Worm (Caenorhabditis elegans) whole organism, late embryonic: Measurements from ENCODE around the gene rips-1.
A peak's percentile ranks its signal among the peaks of the same experiment; 100 is the strongest.

Experiments
- C38D4.7 ChIP-seq: fragments of 200-800 bp; sonication (Bioruptor generic); optimal IDR thresholded peaks from 2 replicates; lab custom pipeline; 2018; ENCODE audit warnings: mild to moderate bottlenecking, missing genetic modification characterization, moderate library complexity, missing compliant biosample characterization
- K09A11.1 ChIP-seq: sonication (generic microtip); optimal IDR thresholded peaks from 2 replicates; lab custom pipeline; 2017; ENCODE audit warnings: antibody characterized with exemption, mild to moderate bottlenecking, missing genetic modification characterization, missing compliant biosample characterization; ENCODE audit not compliant: insufficient read depth
- Y22D7AL.16 ChIP-seq: sonication (generic microtip); optimal IDR thresholded peaks from 2 replicates; lab custom pipeline; 2016; ENCODE audit warnings: missing genetic modification characterization, missing compliant biosample characterization
- ceh-14 ChIP-seq: sonication (generic microtip); optimal IDR thresholded peaks from 2 replicates; lab custom pipeline; 2016; ENCODE audit warnings: missing genotype, missing genetic modification characterization, missing compliant biosample characterization
- ceh-2 ChIP-seq: sonication (generic microtip); optimal IDR thresholded peaks from 2 replicates; lab custom pipeline; 2016; ENCODE audit warnings: missing genotype, missing genetic modification characterization, missing compliant biosample characterization
- ceh-22 ChIP-seq: sonication (generic microtip); optimal IDR thresholded peaks from 2 replicates; lab custom pipeline; 2017; ENCODE audit warnings: missing biosample characterization, missing genetic modification characterization
- ceh-24 ChIP-seq: sonication (generic microtip); optimal IDR thresholded peaks from 2 replicates; lab custom pipeline; 2016; ENCODE audit warnings: mild to moderate bottlenecking, missing genetic modification characterization, missing compliant biosample characterization
- ceh-30 ChIP-seq: fragments of 150-350 bp; optimal IDR thresholded peaks from 2 replicates; lab custom pipeline; 2014; ENCODE audit warnings: missing biosample characterization, missing genetic modification characterization
- ceh-31 ChIP-seq: sonication (generic microtip); optimal IDR thresholded peaks from 2 replicates; lab custom pipeline; 2016; ENCODE audit warnings: missing genetic modification characterization, missing compliant biosample characterization
- ceh-45 ChIP-seq: fragments of 200-800 bp; sonication (Bioruptor generic); IDR thresholded peaks from 2 replicates; pipeline ENCODE4 v1.3.6; 2022; ENCODE audit warnings: missing genetic modification reagents, missing genetic modification characterization, missing compliant biosample characterization
- ceh-48 ChIP-seq: sonication (generic microtip); optimal IDR thresholded peaks from 2 replicates; lab custom pipeline; 2016; ENCODE audit warnings: missing genetic modification characterization, inconsistent platforms, missing compliant biosample characterization
- ceh-6 ChIP-seq: fragments of 200-800 bp; sonication (Bioruptor generic); optimal IDR thresholded peaks from 2 replicates; lab custom pipeline; 2018; ENCODE audit warnings: mild to moderate bottlenecking, missing genetic modification characterization, missing compliant biosample characterization
- che-1 ChIP-seq: sonication (generic microtip); optimal IDR thresholded peaks from 2 replicates; lab custom pipeline; 2016; ENCODE audit warnings: mild to moderate bottlenecking, missing genetic modification characterization, missing compliant biosample characterization
- dmd-4 ChIP-seq: sonication (generic microtip); optimal IDR thresholded peaks from 2 replicates; lab custom pipeline; 2016; ENCODE audit warnings: borderline replicate concordance, missing genetic modification characterization, missing compliant biosample characterization
- elt-2 ChIP-seq: sonication (generic microtip); optimal IDR thresholded peaks from 2 replicates; lab custom pipeline; 2016; ENCODE audit warnings: missing genetic modification reagents, missing genetic modification characterization, missing compliant biosample characterization
- ets-4 ChIP-seq: sonication (generic microtip); optimal IDR thresholded peaks from 2 replicates; lab custom pipeline; 2016; ENCODE audit warnings: missing genetic modification characterization, missing compliant biosample characterization
- fkh-10 ChIP-seq: fragments of 150-350 bp; optimal IDR thresholded peaks from 2 replicates; lab custom pipeline; 2014; ENCODE audit warnings: missing biosample characterization, missing genetic modification reagents, missing genetic modification characterization
- hlh-6 ChIP-seq: sonication (generic microtip); optimal IDR thresholded peaks from 2 replicates; lab custom pipeline; 2016; ENCODE audit warnings: missing genotype, missing genetic modification characterization, missing compliant biosample characterization
- hlh-8 ChIP-seq: sonication (generic microtip); optimal IDR thresholded peaks from 2 replicates; lab custom pipeline; 2016; ENCODE audit warnings: missing genotype, missing genetic modification characterization, missing compliant biosample characterization
- lim-6 ChIP-seq: sonication (generic microtip); optimal IDR thresholded peaks from 2 replicates; lab custom pipeline; 2016; ENCODE audit warnings: missing genetic modification characterization, missing compliant biosample characterization
- lin-11 ChIP-seq: fragments of 200-800 bp; sonication (Bioruptor generic); optimal IDR thresholded peaks from 2 replicates; lab custom pipeline; 2018; ENCODE audit warnings: mild to moderate bottlenecking, missing genetic modification characterization, missing compliant biosample characterization
- madf-2 ChIP-seq: sonication (generic microtip); optimal IDR thresholded peaks from 2 replicates; lab custom pipeline; 2017; ENCODE audit warnings: missing genetic modification characterization, missing compliant biosample characterization
- nfya-1 ChIP-seq: sonication (generic microtip); optimal IDR thresholded peaks from 2 replicates; lab custom pipeline; 2017; ENCODE audit warnings: missing genetic modification characterization, mild to moderate bottlenecking, missing compliant biosample characterization, antibody characterized with exemption, moderate library complexity
- nhr-232 ChIP-seq: sonication (generic microtip); optimal IDR thresholded peaks from 2 replicates; lab custom pipeline; 2016; ENCODE audit warnings: missing genetic modification characterization, missing compliant biosample characterization
- npax-4 ChIP-seq: sonication (generic microtip); optimal IDR thresholded peaks from 2 replicates; lab custom pipeline; 2016; ENCODE audit warnings: missing genetic modification characterization, missing compliant biosample characterization
- odd-2 ChIP-seq: sonication (generic microtip); optimal IDR thresholded peaks from 2 replicates; lab custom pipeline; 2017; ENCODE audit warnings: antibody characterized with exemption, mild to moderate bottlenecking, missing genetic modification characterization, missing compliant biosample characterization
- pha-2 ChIP-seq: sonication (generic microtip); optimal IDR thresholded peaks from 2 replicates; lab custom pipeline; 2017; ENCODE audit warnings: mild to moderate bottlenecking, missing genetic modification characterization, missing compliant biosample characterization
- pha-4 ChIP-seq: fragments of 150-350 bp; optimal IDR thresholded peaks from 2 replicates; lab custom pipeline; 2018; ENCODE audit warnings: missing biosample characterization, missing genetic modification reagents, missing genetic modification characterization
- pqm-1 ChIP-seq: sonication (generic microtip); optimal IDR thresholded peaks from 2 replicates; lab custom pipeline; 2016; ENCODE audit warnings: missing genetic modification characterization, missing compliant biosample characterization
- pros-1 ChIP-seq: fragments of 150-350 bp; optimal IDR thresholded peaks from 2 replicates; lab custom pipeline; 2014; ENCODE audit warnings: missing biosample characterization, missing genetic modification reagents, missing genetic modification characterization
- ref-2 ChIP-seq: sonication (generic microtip); optimal IDR thresholded peaks from 2 replicates; lab custom pipeline; 2016; ENCODE audit warnings: missing genetic modification characterization, missing compliant biosample characterization
- sox-4 ChIP-seq: sonication (generic microtip); optimal IDR thresholded peaks from 2 replicates; lab custom pipeline; 2017; ENCODE audit warnings: mild to moderate bottlenecking, missing genetic modification characterization, inconsistent platforms, missing compliant biosample characterization
- ttx-3 ChIP-seq: sonication (generic microtip); optimal IDR thresholded peaks from 2 replicates; lab custom pipeline; 2016; ENCODE audit warnings: missing genetic modification reagents, missing genetic modification characterization, missing compliant biosample characterization
- unc-3 ChIP-seq, 2 experiments: fragments of 200-800 bp in 1 of 2; sonication (Bioruptor generic) in 1 of 2; sonication (generic microtip) in 1 of 2; conservative IDR thresholded peaks in 1 of 2; optimal IDR thresholded peaks in 1 of 2; 2 replicates each; pipeline versions ENCODE4 v1.3.6 to Lab custom; 2016 to 2022; ENCODE audit warnings: missing compliant biosample characterization in 2 of 2, missing genetic modification characterization in 2 of 2, missing genetic modification reagents in 1 of 2
- unc-55 ChIP-seq: sonication (generic microtip); optimal IDR thresholded peaks from 2 replicates; lab custom pipeline; 2017; ENCODE audit warnings: missing biosample characterization, missing genetic modification reagents, missing genetic modification characterization
- unc-86 ChIP-seq: sonication (generic microtip); optimal IDR thresholded peaks from 2 replicates; lab custom pipeline; 2016; ENCODE audit warnings: missing genetic modification characterization, missing compliant biosample characterization
- zip-5 ChIP-seq: sonication (generic microtip); optimal IDR thresholded peaks from 2 replicates; lab custom pipeline; 2016; ENCODE audit warnings: missing genetic modification characterization, missing compliant biosample characterization

Gene rips-1

ce11 chrV:3805499-3805898, 33.7 kb downstream of the rips-1 start, which contains the start of gene R08F11.4:
Gene R08F11.4, minus strand, starts transcription at chrV:3805527.
- no peak for TF ChIP-seq hlh-8 (tag; lab: Kevin White, UChicago)
- no peak for TF ChIP-seq npax-4 (tag; lab: Kevin White, UChicago)
- TF ChIP-seq ets-4 (tag; lab: Kevin White, UChicago), result no peak
- TF ChIP-seq ceh-48 (tag; lab: Kevin White, UChicago), result no peak
- no peak for TF ChIP-seq ceh-14 (tag; lab: Kevin White, UChicago)

DNA sequence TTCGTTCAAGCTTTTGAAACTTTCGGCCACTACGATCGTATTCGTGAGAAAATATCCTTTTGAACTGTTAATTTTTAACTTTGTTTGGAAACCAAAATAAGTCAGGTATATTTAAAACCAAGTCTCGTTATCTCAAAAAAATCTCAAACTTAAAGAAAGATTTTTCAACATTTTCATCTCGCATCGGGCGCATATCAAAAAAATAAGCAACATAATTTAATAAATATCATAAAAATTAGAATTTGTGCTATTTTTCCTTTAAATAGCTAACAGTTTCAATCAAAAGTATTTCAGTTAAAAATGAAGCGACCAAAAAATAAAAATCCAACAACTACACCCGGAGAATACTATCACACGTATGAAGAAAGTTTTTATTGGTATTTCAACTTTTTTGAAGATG, 34.1 kb downstream of the rips-1 start, which contains the start of gene srw-7:
srw-7 (plus strand) TSS at position 301 of the 400 bp plus-strand sequence.
- TF ChIP-seq odd-2 (tag; lab: Kevin White, UChicago) (no peak), hlh-6 (tag; lab: Kevin White, UChicago) (no peak), lin-11 (tag; lab: Kevin White, UChicago) (no peak), ceh-48 (tag; lab: Kevin White, UChicago) (no peak), K09A11.1 (tag; lab: Kevin White, UChicago) (no peak), C38D4.7 (GFP tag; lab: Kevin White, UChicago) (no peak), nhr-232 (tag; lab: Kevin White, UChicago) (no peak), ceh-45 (GFP tag; lab: Robert Waterston, UW) (no peak), madf-2 (tag; lab: Kevin White, UChicago) (no peak), ref-2 (no peak), unc-55 (GFP tag; lab: Kevin White, UChicago) (no peak), ceh-31 (tag; lab: Kevin White, UChicago) (no peak), ceh-24 (tag; lab: Kevin White, UChicago) (no peak), zip-5 (no peak), sox-4 (no peak), lim-6 (tag; lab: Kevin White, UChicago) (no peak)
- TF ChIP-seq, all 69 proteins: peak for 0

DNA sequence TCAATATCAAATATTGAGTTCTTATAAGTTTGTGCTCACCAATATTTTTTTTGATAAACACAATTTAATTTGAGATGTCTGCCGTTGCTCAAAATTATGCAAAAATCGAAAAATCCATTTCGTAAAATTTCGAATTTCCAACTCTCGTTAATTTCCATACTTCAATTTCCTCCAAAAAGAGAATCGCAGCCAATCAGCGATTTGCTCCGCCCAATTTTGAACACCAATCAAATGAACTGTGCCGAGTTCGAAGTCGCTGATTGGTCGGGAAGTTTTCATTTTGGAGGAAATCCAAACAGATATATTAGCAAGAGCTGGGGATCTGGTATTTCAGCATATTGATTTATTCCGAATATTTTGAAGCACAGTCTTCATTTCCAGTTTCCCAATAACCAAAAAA, 36.0 kb downstream of the rips-1 start:
- TF ChIP-seq ceh-22 (tag; lab: Kevin White, UChicago) (no peak), nfya-1 (tag; lab: Kevin White, UChicago) (peak; percentile 56)
- TF ChIP-seq, all 69 proteins: peak for 1

ce11 chrV:3808336-3808735, 36.5 kb downstream of the rips-1 start, which contains the start of gene srw-6:
Gene srw-6, plus strand, starts transcription at chrV:3808636.
- TF ChIP-seq pha-4 (tag; lab: Kevin White, UChicago) (no peak), odd-2 (tag; lab: Kevin White, UChicago) (no peak), fkh-10 (GFP tag; lab: Kevin White, UChicago) (no peak), npax-4 (tag; lab: Kevin White, UChicago) (no peak), elt-2 (tag; lab: Kevin White, UChicago) (no peak), ceh-2 (no peak), ceh-45 (GFP tag; lab: Robert Waterston, UW) (no peak), nfya-1 (tag; lab: Kevin White, UChicago) (no peak), unc-3 (GFP tag; conservative IDR thresholded peaks at IDR 0.05; lab: Robert Waterston, UW) (no peak), unc-3 (tag; optimal IDR thresholded peaks at IDR 0.05; lab: Kevin White, UChicago) (no peak), che-1 (no peak), ref-2 (no peak)

DNA sequence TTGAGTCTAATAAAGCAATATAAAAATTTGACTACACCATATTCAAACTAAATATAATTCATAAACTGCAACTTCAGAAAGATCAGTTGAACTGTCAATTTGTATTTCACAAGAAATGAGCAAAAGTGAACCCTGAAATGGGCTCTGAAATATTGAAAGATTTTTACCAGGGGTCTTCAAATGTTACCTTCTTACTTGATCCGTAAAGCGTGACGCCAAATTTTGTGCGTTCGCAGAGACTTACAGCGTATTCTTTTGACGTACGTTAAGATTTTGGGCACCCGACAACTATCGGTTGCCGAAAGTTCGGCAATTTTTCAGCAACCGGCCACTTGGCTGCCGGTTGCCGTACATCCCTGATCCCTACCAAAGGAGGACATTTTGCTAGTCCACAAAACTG, 38.2 kb downstream of the rips-1 start:
- no peak for TF ChIP-seq ceh-2
- TF ChIP-seq sox-4, result no peak
- no peak for TF ChIP-seq zip-5
- no peak for TF ChIP-seq elt-2 (tag; lab: Kevin White, UChicago)
- no peak for TF ChIP-seq ttx-3
- TF ChIP-seq pros-1 (tag; lab: Kevin White, UChicago), result no peak
- no peak for TF ChIP-seq pqm-1 (tag; lab: Kevin White, UChicago)
- TF ChIP-seq pha-2, result no peak
- TF ChIP-seq Y22D7AL.16 (tag; lab: Kevin White, UChicago), result no peak
- no peak for TF ChIP-seq ceh-22 (tag; lab: Kevin White, UChicago)
- TF ChIP-seq ceh-30, result no peak
- no peak for TF ChIP-seq dmd-4 (tag; lab: Kevin White, UChicago)
- TF ChIP-seq hlh-8 (tag; lab: Kevin White, UChicago), result no peak
- no peak for TF ChIP-seq unc-86 (tag; lab: Kevin White, UChicago)
- TF ChIP-seq ceh-6 (GFP tag; lab: Kevin White, UChicago), result no peak
